Fruit fly (Drosophila melanogaster): ENCODE results near the gene CG14194.
A peak's percentile ranks its signal among the peaks of the same experiment; 100 is the strongest.

CG14194 gene

DNA sequence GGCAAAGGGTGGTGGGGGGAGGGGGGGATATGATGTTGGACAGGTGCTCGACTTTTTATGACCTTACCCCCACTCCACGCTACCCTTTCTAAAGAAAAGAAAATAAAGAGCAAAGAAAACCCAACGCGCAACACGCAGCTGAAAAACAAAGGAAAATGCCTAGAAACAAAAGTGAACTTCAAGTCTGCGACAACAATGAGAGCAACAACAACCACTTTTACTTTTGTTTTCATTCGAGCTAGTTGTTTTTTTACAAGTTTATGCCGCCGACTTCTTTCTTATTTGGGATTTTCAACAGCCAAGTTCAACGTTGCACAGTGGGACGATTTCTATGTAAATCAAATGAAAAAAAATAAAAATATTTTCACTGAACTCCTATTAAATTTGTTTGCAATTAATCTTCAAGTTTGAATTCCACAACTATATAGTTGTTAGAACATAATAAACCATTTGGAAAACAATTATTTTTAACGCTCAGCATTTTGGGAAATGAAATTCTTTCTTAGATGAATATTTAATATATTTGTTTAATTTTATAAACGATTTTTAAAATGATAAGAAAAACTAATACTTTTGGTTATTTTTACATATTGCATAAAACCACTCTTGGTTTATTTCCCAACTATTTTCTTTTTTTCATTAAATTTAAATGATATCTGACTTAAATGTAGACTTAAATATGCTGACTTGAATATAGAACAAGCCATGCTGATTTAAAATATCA, 31.4 kb downstream of the CG14194 start:
- TF ChIP-seq CTCF (optimal IDR thresholded peaks at IDR 0.05) = no peak
- no peak for TF ChIP-seq CG8478 (optimal IDR thresholded peaks at IDR 0.05)

dm6 chrX:19225304-19225640, 31.9 kb downstream of the CG14194 start:
- no peak for TF ChIP-seq CG8478 (optimal IDR thresholded peaks at IDR 0.05)
- TF ChIP-seq CTCF (optimal IDR thresholded peaks at IDR 0.05) = no peak

DNA sequence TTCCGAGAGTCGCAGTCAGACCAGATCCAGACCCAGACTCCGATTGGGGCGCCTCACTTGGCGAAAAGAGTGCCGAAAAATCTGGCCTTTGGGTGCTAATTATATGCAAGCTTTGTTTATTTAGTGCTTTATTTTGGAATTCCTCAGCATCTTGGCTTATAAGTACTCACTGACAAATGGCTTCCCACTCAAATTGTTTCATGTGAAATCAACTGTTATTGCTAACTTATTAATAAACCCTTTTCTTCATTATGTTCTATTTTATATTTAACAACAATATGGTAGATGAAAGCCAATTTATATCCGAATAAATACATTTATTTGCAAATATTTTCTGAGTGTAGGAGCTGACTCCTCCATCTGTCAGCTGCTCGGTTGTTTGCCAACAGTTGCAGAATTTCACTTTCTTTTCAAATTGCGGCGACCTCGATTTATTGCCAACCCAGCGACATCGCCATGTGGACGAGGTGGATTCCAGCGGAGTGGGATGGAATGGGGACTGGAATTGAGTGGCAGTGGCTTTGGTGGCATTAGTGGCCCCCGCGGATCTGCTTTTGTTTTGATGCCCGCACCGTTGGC, 36.6 kb downstream of the CG14194 start:
- no peak for TF ChIP-seq CG8478 (optimal IDR thresholded peaks at IDR 0.05)
- no peak for TF ChIP-seq CTCF (optimal IDR thresholded peaks at IDR 0.05)

DNA sequence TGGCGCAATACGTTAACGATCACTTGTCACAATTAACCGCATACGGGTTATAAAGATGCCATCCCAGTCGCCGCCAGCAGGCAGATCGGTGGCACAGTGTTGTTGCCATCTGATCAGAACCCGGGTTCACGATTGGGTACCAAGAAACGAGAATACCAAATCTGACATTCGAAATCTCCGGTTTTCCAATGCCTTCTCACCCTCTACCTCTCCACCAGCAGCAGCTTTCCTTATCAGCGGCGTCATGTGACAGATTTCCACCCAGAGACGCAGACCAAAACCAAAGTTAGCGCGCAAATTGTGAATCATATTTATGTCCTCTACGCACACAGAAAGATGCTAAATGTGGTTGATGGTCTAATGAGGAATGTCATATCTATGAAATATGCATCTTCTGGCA, 45.3 kb downstream of the CG14194 start:
- TF ChIP-seq CG8478 (optimal IDR thresholded peaks at IDR 0.05) (no peak), CTCF (optimal IDR thresholded peaks at IDR 0.05) (no peak)

DNA sequence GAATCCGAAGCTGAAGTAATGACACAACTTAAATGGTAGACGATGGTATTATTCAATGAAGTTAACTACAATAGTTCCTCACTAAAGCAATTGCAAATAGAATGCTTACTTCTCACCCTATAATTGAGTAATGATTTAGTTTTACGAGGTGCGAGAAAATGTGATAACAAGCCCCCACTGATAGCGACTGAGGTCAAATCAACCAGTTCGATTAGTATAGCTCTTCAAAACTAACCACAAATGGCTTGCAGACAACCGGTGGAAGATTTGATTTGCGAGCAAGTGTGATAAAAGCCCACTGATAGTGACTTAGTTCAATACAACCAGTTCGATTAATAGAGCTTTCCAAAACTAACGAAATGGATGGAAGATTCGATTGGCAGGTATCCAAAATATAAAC, 46.0 kb downstream of the CG14194 start:
- no peak for TF ChIP-seq CTCF (optimal IDR thresholded peaks at IDR 0.05)
- TF ChIP-seq CG8478 (optimal IDR thresholded peaks at IDR 0.05) = no peak

DNA sequence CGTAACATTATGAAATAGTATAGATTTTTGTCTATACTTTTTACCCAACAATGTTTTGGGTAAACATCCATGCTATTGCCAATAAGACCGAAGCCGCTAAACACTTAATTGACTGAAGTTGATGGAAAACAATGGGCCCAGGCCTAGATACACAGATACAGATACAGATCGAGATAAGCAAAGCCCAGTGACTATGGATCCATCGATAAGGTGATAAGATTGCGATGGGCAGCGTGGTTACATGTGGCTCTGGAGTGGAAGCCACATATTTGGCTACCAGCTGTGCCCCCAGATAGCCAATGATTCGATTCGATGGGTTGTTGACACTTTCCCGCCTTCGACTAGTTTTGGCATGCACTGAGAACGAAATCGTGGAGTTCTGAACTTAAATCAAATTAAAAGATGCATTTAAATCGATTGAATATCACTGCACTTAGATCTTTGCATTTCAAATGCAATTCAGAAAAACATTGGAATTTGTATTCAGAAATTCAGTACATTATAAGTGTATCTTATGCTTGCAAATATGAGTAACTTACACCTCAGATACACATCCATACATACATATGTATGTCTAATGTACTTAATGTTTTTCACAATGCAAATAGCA, 47.0 kb downstream of the CG14194 start:
- TF ChIP-seq CG8478 (optimal IDR thresholded peaks at IDR 0.05) (no peak), CTCF (optimal IDR thresholded peaks at IDR 0.05) (no peak)

dm6 chrX:19241790-19242373, 48.5 kb downstream of the CG14194 start, which contains the start of gene CG14196:
TSS of gene CG14196 (minus strand) at chrX:19241840.
- TF ChIP-seq CTCF (optimal IDR thresholded peaks at IDR 0.05) (peak; percentile 31 to 42), CG8478 (optimal IDR thresholded peaks at IDR 0.05) (no peak)

- TF ChIP-seq CTCF (optimal IDR thresholded peaks at IDR 0.05) = no peak
- no peak for TF ChIP-seq CG8478 (optimal IDR thresholded peaks at IDR 0.05)
Observed at dm6 chrX:19243379-19243834, 50.1 kb downstream of the CG14194 start, which contains the start of gene CG7889. TSS of gene CG7889 (plus strand) at chrX:19243631.
